Fruit fly (Drosophila melanogaster): ENCODE measurements around the gene fan.

DNA sequence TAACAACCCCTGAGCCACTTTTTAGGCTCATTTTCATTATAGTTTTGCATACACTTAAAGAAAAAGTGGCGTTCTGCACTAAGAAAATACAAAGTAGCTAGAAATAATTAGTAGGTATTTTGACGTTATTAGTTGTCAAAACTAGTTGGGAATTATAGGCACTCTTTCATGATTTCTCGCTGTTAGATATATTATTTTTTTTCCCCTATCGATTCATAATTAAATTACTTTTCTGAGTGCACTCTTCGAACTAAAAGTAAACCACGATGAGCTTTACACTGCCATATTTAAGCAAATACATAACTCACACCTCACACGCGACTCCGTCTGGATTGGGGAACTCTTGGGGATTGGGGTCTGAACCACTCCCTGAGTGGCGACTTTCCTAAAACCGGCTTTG is 36.2 kb upstream of the fan start:
- TF ChIP-seq EcR (GFP tag; optimal IDR thresholded peaks at IDR 0.05) (no peak), usp (GFP tag; optimal IDR thresholded peaks at IDR 0.05) (no peak), pan (optimal IDR thresholded peaks at IDR 0.05) (no peak), CG8478 (optimal IDR thresholded peaks at IDR 0.05) (no peak), psq (optimal IDR thresholded peaks at IDR 0.05) (no peak)
